Worm (Caenorhabditis elegans) whole organism, L1 larva: Measurements from ENCODE around the gene str-6.
A peak's percentile ranks its signal among the peaks of the same experiment; 100 is the strongest.

Experiments
- C04F5.9 ChIP-seq: sonication (generic microtip); optimal IDR thresholded peaks from 2 replicates; lab custom pipeline; 2016; ENCODE audit warnings: missing genetic modification characterization, missing compliant biosample characterization
- aha-1 ChIP-seq: fragments of 150-350 bp; optimal IDR thresholded peaks from 2 replicates; lab custom pipeline; 2014; ENCODE audit warnings: missing biosample characterization, missing genetic modification characterization
- aly-2 ChIP-seq: fragments of 150-350 bp; optimal IDR thresholded peaks from 2 replicates; lab custom pipeline; 2014; ENCODE audit warnings: missing biosample characterization, missing genetic modification characterization
- ama-1 ChIP-seq: fragments of 150-350 bp; optimal IDR thresholded peaks from 2 replicates; lab custom pipeline; 2014
- ceh-82 ChIP-seq, 3 experiments: fragments of 150-350 bp in 1 of 3; sonication (generic microtip) in 2 of 3; optimal IDR thresholded peaks; 2 replicates each; lab custom pipeline; 2014 to 2017; ENCODE audit warnings: missing biosample characterization in 3 of 3, missing genetic modification characterization in 3 of 3
- ceh-88 ChIP-seq: fragments of 200-800 bp; sonication (Bioruptor generic); IDR thresholded peaks from 2 replicates; pipeline ENCODE4 v1.3.6; 2022; ENCODE audit warnings: missing genetic modification characterization, missing compliant biosample characterization
- dsc-1 ChIP-seq: sonication (generic microtip); optimal IDR thresholded peaks from 2 replicates; lab custom pipeline; 2016; ENCODE audit warnings: mild to moderate bottlenecking, missing genetic modification characterization, missing compliant biosample characterization
- egl-13 ChIP-seq: sonication (generic microtip); optimal IDR thresholded peaks from 2 replicates; lab custom pipeline; 2016; ENCODE audit warnings: missing genotype, missing genetic modification reagents, missing genetic modification characterization, missing compliant biosample characterization
- elt-2 ChIP-seq: sonication (generic microtip); optimal IDR thresholded peaks from 2 replicates; lab custom pipeline; 2016; ENCODE audit warnings: missing genetic modification characterization, mild to moderate bottlenecking, inconsistent platforms, missing compliant biosample characterization, missing genetic modification reagents
- ets-5 ChIP-seq: fragments of 200-800 bp; sonication (Bioruptor generic); IDR thresholded peaks from 2 replicates; pipeline ENCODE4 v1.3.6; 2022; ENCODE audit warnings: missing genetic modification characterization, missing compliant biosample characterization
- fkh-10 ChIP-seq: sonication (generic microtip); optimal IDR thresholded peaks from 2 replicates; lab custom pipeline; 2017; ENCODE audit warnings: missing biosample characterization, missing genetic modification reagents, missing genetic modification characterization
- fkh-4 ChIP-seq: sonication (generic microtip); optimal IDR thresholded peaks from 2 replicates; lab custom pipeline; 2016; ENCODE audit warnings: missing compliant biosample characterization, missing genetic modification characterization, borderline replicate concordance
- fkh-8 ChIP-seq: sonication (generic microtip); optimal IDR thresholded peaks from 2 replicates; lab custom pipeline; 2016; ENCODE audit warnings: mild to moderate bottlenecking, missing genetic modification characterization, missing compliant biosample characterization
- fos-1 ChIP-seq: fragments of 150-350 bp; optimal IDR thresholded peaks from 2 replicates; lab custom pipeline; 2014; ENCODE audit warnings: missing biosample characterization, missing genetic modification characterization
- hlh-17 ChIP-seq: fragments of 200-800 bp; sonication (Bioruptor generic); optimal IDR thresholded peaks from 2 replicates; lab custom pipeline; 2018; ENCODE audit warnings: missing genetic modification characterization, mild to moderate bottlenecking, missing compliant biosample characterization, moderate library complexity, borderline replicate concordance
- hlh-4 ChIP-seq: sonication (generic microtip); optimal IDR thresholded peaks from 2 replicates; lab custom pipeline; 2016; ENCODE audit warnings: mild to moderate bottlenecking, missing genetic modification characterization, missing compliant biosample characterization
- irx-1 ChIP-seq: sonication (generic microtip); optimal IDR thresholded peaks from 2 replicates; lab custom pipeline; 2016; ENCODE audit warnings: missing genetic modification characterization, missing compliant biosample characterization
- isw-1 ChIP-seq: fragments of 200-800 bp; sonication (Bioruptor generic); IDR thresholded peaks from 2 replicates; pipeline ENCODE4 v1.3.6; 2022; ENCODE audit warnings: missing genetic modification characterization, missing compliant biosample characterization
- lin-13 ChIP-seq: fragments of 150-350 bp; optimal IDR thresholded peaks from 2 replicates; lab custom pipeline; 2014; ENCODE audit warnings: missing biosample characterization, missing genetic modification reagents, missing genetic modification characterization
- lin-39 ChIP-seq: fragments of 150-350 bp; optimal IDR thresholded peaks from 2 replicates; lab custom pipeline; 2014; ENCODE audit warnings: missing biosample characterization, missing genetic modification reagents, missing genetic modification characterization
- lir-3 ChIP-seq: sonication (generic microtip); optimal IDR thresholded peaks from 2 replicates; lab custom pipeline; 2016; ENCODE audit warnings: mild to moderate bottlenecking, missing genetic modification characterization, moderate library complexity, missing compliant biosample characterization; ENCODE audit not compliant: poor library complexity
- mab-9 ChIP-seq: fragments of 200-800 bp; sonication (Bioruptor generic); IDR thresholded peaks from 2 replicates; pipeline ENCODE4 v1.3.6; 2022; ENCODE audit warnings: missing genetic modification reagents, missing genetic modification characterization, missing compliant biosample characterization
- mdl-1 ChIP-seq, 2 experiments: fragments of 150-350 bp; optimal IDR thresholded peaks; 2 replicates each; lab custom pipeline; 2014 to 2017; ENCODE audit warnings: missing biosample characterization in 2 of 2, missing genetic modification characterization in 2 of 2, inconsistent platforms in 1 of 2
- nhr-12 ChIP-seq: sonication (generic microtip); optimal IDR thresholded peaks from 2 replicates; lab custom pipeline; 2017; ENCODE audit warnings: missing biosample characterization, missing genetic modification characterization
- nhr-237 ChIP-seq: fragments of 150-350 bp; optimal IDR thresholded peaks from 2 replicates; lab custom pipeline; 2014; ENCODE audit warnings: missing biosample characterization, missing genetic modification characterization
- nhr-28 ChIP-seq: fragments of 150-350 bp; optimal IDR thresholded peaks from 2 replicates; lab custom pipeline; 2014; ENCODE audit warnings: missing biosample characterization, missing genetic modification characterization
- nhr-77 ChIP-seq: fragments of 150-350 bp; optimal IDR thresholded peaks from 2 replicates; lab custom pipeline; 2014; ENCODE audit warnings: missing biosample characterization, missing genetic modification characterization
- nhr-84 ChIP-seq: sonication (generic microtip); optimal IDR thresholded peaks from 2 replicates; lab custom pipeline; 2017; ENCODE audit warnings: missing biosample characterization, missing genetic modification characterization
- pax-3 ChIP-seq: fragments of 200-800 bp; sonication (Bioruptor generic); optimal IDR thresholded peaks from 2 replicates; lab custom pipeline; 2018; ENCODE audit warnings: mild to moderate bottlenecking, missing genetic modification characterization, moderate library complexity, missing compliant biosample characterization
- pqm-1 ChIP-seq: sonication (generic microtip); optimal IDR thresholded peaks from 3 replicates; lab custom pipeline; 2017; ENCODE audit warnings: missing biosample characterization, missing genetic modification characterization
- snpc-4 ChIP-seq: fragments of 150-350 bp; optimal IDR thresholded peaks from 2 replicates; lab custom pipeline; 2014; ENCODE audit warnings: missing biosample characterization, missing genetic modification characterization
- snu-23 ChIP-seq: sonication (generic microtip); optimal IDR thresholded peaks from 2 replicates; lab custom pipeline; 2016; ENCODE audit warnings: missing genetic modification characterization, missing compliant biosample characterization
- swsn-7 ChIP-seq: sonication (generic microtip); optimal IDR thresholded peaks from 2 replicates; lab custom pipeline; 2016; ENCODE audit warnings: missing genetic modification characterization, missing compliant biosample characterization
- tbx-2 ChIP-seq: sonication (generic microtip); optimal IDR thresholded peaks from 2 replicates; lab custom pipeline; 2016; ENCODE audit warnings: missing genetic modification characterization, missing compliant biosample characterization
- tlp-1 ChIP-seq: fragments of 150-350 bp; optimal IDR thresholded peaks from 2 replicates; lab custom pipeline; 2014; ENCODE audit warnings: missing biosample characterization, missing genetic modification characterization
- unc-130 ChIP-seq: fragments of 150-350 bp; optimal IDR thresholded peaks from 2 replicates; lab custom pipeline; 2017; ENCODE audit warnings: missing biosample characterization, missing genetic modification characterization, inconsistent platforms
- vab-15 ChIP-seq: sonication (generic microtip); optimal IDR thresholded peaks from 2 replicates; lab custom pipeline; 2017; ENCODE audit warnings: missing genotype, mild to moderate bottlenecking, missing genetic modification characterization, missing compliant biosample characterization
- xbp-1 ChIP-seq: sonication (generic microtip); optimal IDR thresholded peaks from 2 replicates; lab custom pipeline; 2016; ENCODE audit warnings: missing genetic modification characterization, missing compliant biosample characterization
- zip-4 ChIP-seq: fragments of 200-800 bp; sonication (Bioruptor generic); optimal IDR thresholded peaks from 2 replicates; lab custom pipeline; 2018; ENCODE audit warnings: mild to moderate bottlenecking, missing genetic modification characterization, moderate library complexity, missing compliant biosample characterization
- ztf-4 ChIP-seq: fragments of 150-350 bp; optimal IDR thresholded peaks from 2 replicates; lab custom pipeline; 2014; ENCODE audit warnings: missing biosample characterization, missing genetic modification characterization

str-6 gene

DNA sequence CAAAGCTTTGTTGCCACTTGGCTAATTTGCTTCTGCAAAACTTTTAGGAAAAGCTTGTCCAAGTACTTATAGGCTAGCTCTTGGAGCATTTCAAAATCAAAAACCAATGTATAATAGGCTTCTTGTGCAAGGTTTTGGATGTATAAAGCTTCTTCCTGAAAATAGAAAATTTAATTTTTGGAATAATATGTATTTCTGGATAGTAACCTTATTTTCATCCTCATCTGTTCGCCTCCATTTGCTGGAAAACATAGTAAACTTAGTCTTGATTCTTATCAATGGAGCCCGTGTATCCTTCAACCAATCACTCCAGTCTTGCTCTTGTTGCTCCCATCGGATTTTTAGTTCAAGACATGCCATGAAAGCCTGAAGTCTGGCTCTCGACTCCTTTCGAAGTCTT lies 33.4 kb downstream of the str-6 start, which contains the start of gene Y6E2A.4:
TSS of gene Y6E2A.4 (minus strand) at position 101 of the 400 bp plus-strand sequence.
- no peak for TF ChIP-seq nhr-77
- no peak for TF ChIP-seq snpc-4
- no peak for TF ChIP-seq zip-4 (GFP tag; lab: Kevin White, UChicago)
- TF ChIP-seq fkh-4 (tag; lab: Kevin White, UChicago): no peak
- no peak for TF ChIP-seq hlh-4 (tag; lab: Kevin White, UChicago)
- TF ChIP-seq fkh-10: no peak
- no peak for TF ChIP-seq mdl-1 (tag; optimal IDR thresholded peaks at IDR 0.05; lab: Kevin White, UChicago)
- TF ChIP-seq vab-15: no peak
- no peak for TF ChIP-seq pqm-1 (tag; lab: Kevin White, UChicago)
- no peak for TF ChIP-seq hlh-17
- no peak for TF ChIP-seq nhr-84 (tag; lab: Kevin White, UChicago)
- no peak for TF ChIP-seq tbx-2
- no peak for TF ChIP-seq xbp-1 (tag; lab: Kevin White, UChicago)
- TF ChIP-seq egl-13 (tag; lab: Kevin White, UChicago): no peak
- no peak for TF ChIP-seq C04F5.9 (tag; lab: Kevin White, UChicago)
- TF ChIP-seq ceh-88 (GFP tag; lab: Robert Waterston, UW): no peak
- TF ChIP-seq tlp-1 (tag; lab: Kevin White, UChicago): no peak

DNA sequence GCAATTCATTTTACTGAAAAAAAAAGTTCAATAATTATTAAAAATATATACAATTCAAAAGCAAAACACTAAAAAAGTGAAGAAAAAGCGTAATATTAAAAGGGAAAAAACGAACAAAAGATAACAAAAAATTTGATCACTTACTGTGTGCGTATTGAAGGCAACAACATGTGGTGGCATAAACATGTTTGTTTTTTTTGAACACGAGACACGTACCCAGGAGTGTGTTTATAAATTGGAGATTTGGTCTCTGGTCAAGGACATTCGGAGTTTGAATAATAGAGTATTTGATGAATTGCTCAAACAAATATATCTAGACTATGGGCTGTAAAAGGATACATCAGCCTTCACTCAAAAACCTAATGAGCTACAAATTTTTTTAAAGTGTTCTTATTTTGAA lies 34.4 kb downstream of the str-6 start:
- TF ChIP-seq fos-1 (tag; lab: Kevin White, UChicago) (no peak), tlp-1 (tag; lab: Kevin White, UChicago) (no peak), snu-23 (no peak), ceh-82 (tag; optimal IDR thresholded peaks at IDR 0.05; lab: Kevin White, UChicago) (no peak), zip-4 (GFP tag; lab: Kevin White, UChicago) (no peak), swsn-7 (tag; lab: Kevin White, UChicago) (no peak), pqm-1 (tag; lab: Kevin White, UChicago) (no peak), hlh-17 (no peak), ztf-4 (tag; lab: Kevin White, UChicago) (no peak), fkh-10 (no peak), fkh-8 (tag; lab: Kevin White, UChicago) (no peak), ets-5 (GFP tag; lab: Robert Waterston, UW) (no peak), elt-2 (tag; lab: Kevin White, UChicago) (no peak), fkh-4 (tag; lab: Kevin White, UChicago) (no peak), ama-1 (lab: Kevin White, UChicago) (no peak), isw-1 (GFP tag; lab: Robert Waterston, UW) (no peak), dsc-1 (tag; lab: Kevin White, UChicago) (no peak)

DNA sequence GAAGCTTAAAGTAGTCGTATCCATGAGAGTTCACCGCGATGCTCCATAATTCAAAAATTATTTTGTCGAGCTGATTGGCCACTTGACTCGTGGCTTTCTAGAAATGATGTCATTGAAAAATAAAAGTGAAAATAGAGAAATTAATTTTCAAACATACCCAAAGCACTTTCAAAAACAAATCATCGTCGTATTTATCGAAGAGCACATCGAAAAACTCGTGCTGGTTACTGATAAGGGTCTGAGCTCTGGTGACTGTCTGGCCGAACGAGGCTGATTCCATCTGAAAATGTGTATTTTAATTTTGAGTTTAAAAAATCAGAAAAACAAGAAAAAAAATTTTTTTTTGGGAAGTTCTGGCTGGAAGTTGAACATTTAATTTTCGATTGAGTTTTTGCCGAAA lies 37.6 kb downstream of the str-6 start:
- TF ChIP-seq elt-2 (tag; lab: Kevin White, UChicago) (peak; percentile 50), nhr-28 (tag; lab: Kevin White, UChicago) (no peak)

- no peak for TF ChIP-seq ceh-82 (tag; optimal IDR thresholded peaks at IDR 0.05; lab: Kevin White, UChicago)
- TF ChIP-seq unc-130 (tag; lab: Kevin White, UChicago): no peak
- no peak for TF ChIP-seq irx-1
- TF ChIP-seq lin-39 (tag; lab: Kevin White, UChicago): no peak
- no peak for TF ChIP-seq hlh-17
- no peak for TF ChIP-seq nhr-237 (tag; lab: Kevin White, UChicago)
- TF ChIP-seq ets-5 (GFP tag; lab: Robert Waterston, UW): no peak
- no peak for TF ChIP-seq aha-1 (tag; lab: Kevin White, UChicago)
- TF ChIP-seq lin-13 (GFP tag; lab: Kevin White, UChicago): no peak
- TF ChIP-seq mdl-1 (tag; optimal IDR thresholded peaks at IDR 0.05; lab: Kevin White, UChicago): no peak
Observed at ce11 chrV:15711898-15712297, 38.1 kb downstream of the str-6 start, which contains the start of gene str-101. Gene str-101 (minus strand): TSS chrV:15711998.

ce11 chrV:15710401-15710800 lies 39.6 kb downstream of the str-6 start, which contains the start of gene Y6E2A.1:
Gene Y6E2A.1 (minus strand): TSS chrV:15710501.
- TF ChIP-seq lir-3 (tag; lab: Kevin White, UChicago) (no peak), mab-9 (GFP tag; lab: Robert Waterston, UW) (no peak), ama-1 (lab: Kevin White, UChicago) (no peak), fos-1 (tag; lab: Kevin White, UChicago) (no peak), lin-13 (GFP tag; lab: Kevin White, UChicago) (no peak), pax-3 (tag; lab: Kevin White, UChicago) (no peak), nhr-12 (tag; lab: Kevin White, UChicago) (no peak), irx-1 (no peak), pqm-1 (tag; lab: Kevin White, UChicago) (no peak), aly-2 (tag; lab: Kevin White, UChicago) (no peak)
